Worm (Caenorhabditis elegans): ENCODE results near the gene T01E8.1.

The T01E8.1 gene

ce11 chrII:10198486-10198885, 8.0 kb upstream of the T01E8.1 start:
- no peak for TF ChIP-seq nhr-19 (GFP tag; conservative IDR thresholded peaks at IDR 0.05)
- no peak for TF ChIP-seq grh-1 (GFP tag; IDR thresholded peaks at IDR 0.05)
- TF ChIP-seq mab-9 (GFP tag; IDR thresholded peaks at IDR 0.05), result no peak
- TF ChIP-seq skn-1 (tag; optimal IDR thresholded peaks at IDR 0.05), result no peak
- no peak for TF ChIP-seq ceh-63 (GFP tag; optimal IDR thresholded peaks at IDR 0.05)
- no peak for TF ChIP-seq isw-1 (GFP tag; IDR thresholded peaks at IDR 0.05)
- TF ChIP-seq aha-1 (tag; optimal IDR thresholded peaks at IDR 0.05), result no peak
- TF ChIP-seq dsc-1 (tag; optimal IDR thresholded peaks at IDR 0.05), result no peak
- no peak for TF ChIP-seq blmp-1 (tag; optimal IDR thresholded peaks at IDR 0.05)
- no peak for TF ChIP-seq nhr-84 (tag; optimal IDR thresholded peaks at IDR 0.05)
- no peak for TF ChIP-seq ets-5 (GFP tag; IDR thresholded peaks at IDR 0.05)
- no peak for TF ChIP-seq nhr-90 (tag; optimal IDR thresholded peaks at IDR 0.05; ENCODE audit: poor library complexity)

DNA sequence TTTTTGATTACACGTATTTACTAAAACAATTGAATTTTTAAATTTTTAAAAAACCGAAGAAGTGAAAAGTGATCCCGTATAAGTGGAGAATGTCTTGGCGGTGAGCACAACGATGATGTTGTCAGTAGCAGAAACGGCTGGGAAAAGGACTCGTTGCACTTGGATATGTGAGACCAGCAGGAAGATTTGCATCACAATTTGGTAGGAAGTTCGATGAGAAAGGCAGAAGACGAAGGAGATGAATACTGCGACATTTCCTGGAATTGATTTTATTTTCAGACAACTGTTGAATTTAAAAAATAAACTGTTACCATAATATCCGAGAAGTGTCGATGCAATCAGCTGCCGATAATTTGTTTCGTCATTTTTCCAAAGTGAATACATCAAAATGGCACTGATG, 6.6 kb upstream of the T01E8.1 start, which contains the start of gene R05H5.4:
Gene R05H5.4 (minus strand): TSS at position 101 of the 400 bp plus-strand sequence.
- no peak for TF ChIP-seq nhr-11 (tag; optimal IDR thresholded peaks at IDR 0.05)
- TF ChIP-seq C04F5.9 (tag; optimal IDR thresholded peaks at IDR 0.05), result no peak
- TF ChIP-seq efl-1 (optimal IDR thresholded peaks at IDR 0.05), result no peak
- no peak for TF ChIP-seq efl-1 (GFP tag; optimal IDR thresholded peaks at IDR 0.05 in 1 of 2)
- no peak for TF ChIP-seq sox-4 (tag; optimal IDR thresholded peaks at IDR 0.05)
- TF ChIP-seq Y116A8C.19 (tag; optimal IDR thresholded peaks at IDR 0.05; ENCODE audit: borderline replicate concordance), result no peak
- no peak for TF ChIP-seq unc-86 (tag; optimal IDR thresholded peaks at IDR 0.05)
- TF ChIP-seq nhr-19 (GFP tag; conservative IDR thresholded peaks at IDR 0.05), result no peak
- TF ChIP-seq ceh-90 (tag; optimal IDR thresholded peaks at IDR 0.05), result no peak
- TF ChIP-seq dpl-1 (GFP tag; optimal IDR thresholded peaks at IDR 0.05), result no peak

DNA sequence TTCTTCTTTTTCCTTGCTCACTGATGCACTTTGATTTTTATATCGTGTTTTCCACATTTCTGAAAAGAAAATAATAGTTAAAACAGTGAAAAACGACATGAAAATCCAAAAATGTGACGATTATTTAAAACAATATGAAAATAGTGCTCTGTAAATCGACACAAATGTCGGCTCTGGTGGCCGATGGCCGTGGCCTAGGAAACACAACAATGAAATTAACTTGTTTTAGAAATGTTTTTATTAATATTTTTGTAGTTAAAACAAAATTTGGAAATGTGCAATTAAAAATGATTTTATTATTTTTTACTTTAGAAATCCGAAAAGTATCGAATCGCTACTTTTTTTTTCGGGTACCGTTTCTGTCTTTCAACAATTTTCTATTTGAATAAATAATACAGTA, 5.8 kb upstream of the T01E8.1 start, which contains the start of gene arv-1:
Gene arv-1 (minus strand): TSS at position 65 of the 400 bp plus-strand sequence.
- TF ChIP-seq elt-2 (tag; optimal IDR thresholded peaks at IDR 0.05) (peak; percentile 27), pax-3 (tag; optimal IDR thresholded peaks at IDR 0.05) (peak; percentile 72), vab-15 (tag; optimal IDR thresholded peaks at IDR 0.05) (no peak), fkh-8 (tag; optimal IDR thresholded peaks at IDR 0.05) (peak; percentile 58), swsn-7 (tag; optimal IDR thresholded peaks at IDR 0.05) (peak; percentile 61), jun-1 (tag; optimal IDR thresholded peaks at IDR 0.05) (no peak), skn-1 (tag; optimal IDR thresholded peaks at IDR 0.05) (peak; percentile 5), nhr-47 (tag; optimal IDR thresholded peaks at IDR 0.05) (peak; percentile 75), mef-2 (tag; optimal IDR thresholded peaks at IDR 0.05) (no peak), lin-39 (tag; optimal IDR thresholded peaks at IDR 0.05) (no peak), F16B12.6 (tag; optimal IDR thresholded peaks at IDR 0.05) (peak; percentile 31), blmp-1 (tag; optimal IDR thresholded peaks at IDR 0.05) (peak; percentile 63), nhr-90 (tag; optimal IDR thresholded peaks at IDR 0.05; ENCODE audit: poor library complexity) (peak; percentile 81), nhr-237 (tag; optimal IDR thresholded peaks at IDR 0.05) (no peak), hpl-2 (GFP tag; optimal IDR thresholded peaks at IDR 0.05) (no peak), lin-15B (tag; optimal IDR thresholded peaks at IDR 0.05) (peak; percentile 49), dpl-1 (GFP tag; optimal IDR thresholded peaks at IDR 0.05) (peak; percentile 51 to 72 (median 70)), nhr-20 (tag; optimal IDR thresholded peaks at IDR 0.05) (peak; percentile 71), zag-1 (tag; optimal IDR thresholded peaks at IDR 0.05) (no peak), ets-5 (GFP tag; IDR thresholded peaks at IDR 0.05) (no peak), ceh-82 (tag; optimal IDR thresholded peaks at IDR 0.05) (peak; percentile 46 to 66 (median 50)), mab-9 (GFP tag; IDR thresholded peaks at IDR 0.05) (no peak), nhr-76 (tag; optimal IDR thresholded peaks at IDR 0.05) (no peak), ama-1 (optimal IDR thresholded peaks at IDR 0.05) (no peak), ztf-11 (tag; optimal IDR thresholded peaks at IDR 0.05) (peak in 1 of 2 experiments; percentile 78), tbx-2 (tag; optimal IDR thresholded peaks at IDR 0.05) (peak; percentile 75), snu-23 (GFP tag; optimal IDR thresholded peaks at IDR 0.05) (peak; percentile 70), irx-1 (tag; optimal IDR thresholded peaks at IDR 0.05) (peak; percentile 75), rnt-1 (tag; optimal IDR thresholded peaks at IDR 0.05) (peak; percentile 92), unc-130 (tag; optimal IDR thresholded peaks at IDR 0.05) (peak; percentile 66), sox-4 (tag; optimal IDR thresholded peaks at IDR 0.05) (peak; percentile 36), dsc-1 (tag; optimal IDR thresholded peaks at IDR 0.05) (peak; percentile 65), mep-1 (tag; optimal IDR thresholded peaks at IDR 0.05) (peak; percentile 63), C16A3.4 (tag; optimal IDR thresholded peaks at IDR 0.05) (peak; percentile 50), efl-1 (optimal IDR thresholded peaks at IDR 0.05) (peak; percentile 68 to 72), efl-1 (GFP tag; optimal IDR thresholded peaks at IDR 0.05 in 1 of 2) (peak; percentile 59 to 97), unc-62 (GFP tag; optimal IDR thresholded peaks at IDR 0.05) (no peak), sptf-1 (tag; optimal IDR thresholded peaks at IDR 0.05) (no peak), nhr-77 (tag; optimal IDR thresholded peaks at IDR 0.05) (no peak)

Measured in whole organism, L1 larva.